Worm (Caenorhabditis elegans) whole organism, late embryonic: Measurements from ENCODE around the gene nhr-185.

ENCODE experiments used
- F13H6.1 ChIP-seq: sonication (generic microtip); optimal IDR thresholded peaks from 2 replicates; lab custom pipeline; 2016; ENCODE audit warnings: missing genetic modification characterization, missing compliant biosample characterization
- T23F11.4 ChIP-seq: fragments of 200-800 bp; sonication (Bioruptor generic); optimal IDR thresholded peaks from 2 replicates; lab custom pipeline; 2018; ENCODE audit warnings: mild to moderate bottlenecking, missing genetic modification characterization, missing compliant biosample characterization
- ahr-1 ChIP-seq: sonication (generic microtip); optimal IDR thresholded peaks from 2 replicates; lab custom pipeline; 2016; ENCODE audit warnings: missing genetic modification characterization, missing compliant biosample characterization
- ceh-18 ChIP-seq: sonication (generic microtip); optimal IDR thresholded peaks from 2 replicates; lab custom pipeline; 2016; ENCODE audit warnings: missing genetic modification characterization, missing compliant biosample characterization
- ceh-22 ChIP-seq: sonication (generic microtip); optimal IDR thresholded peaks from 2 replicates; lab custom pipeline; 2017; ENCODE audit warnings: missing biosample characterization, missing genetic modification characterization
- ceh-30 ChIP-seq: fragments of 150-350 bp; optimal IDR thresholded peaks from 2 replicates; lab custom pipeline; 2014; ENCODE audit warnings: missing biosample characterization, missing genetic modification characterization
- ceh-31 ChIP-seq: sonication (generic microtip); optimal IDR thresholded peaks from 2 replicates; lab custom pipeline; 2016; ENCODE audit warnings: missing genetic modification characterization, missing compliant biosample characterization
- ceh-6 ChIP-seq: fragments of 200-800 bp; sonication (Bioruptor generic); optimal IDR thresholded peaks from 2 replicates; lab custom pipeline; 2018; ENCODE audit warnings: mild to moderate bottlenecking, missing genetic modification characterization, missing compliant biosample characterization
- ceh-9 ChIP-seq: sonication (generic microtip); optimal IDR thresholded peaks from 2 replicates; lab custom pipeline; 2016; ENCODE audit warnings: mild to moderate bottlenecking, missing genetic modification characterization, inconsistent platforms, missing compliant biosample characterization
- che-1 ChIP-seq: sonication (generic microtip); optimal IDR thresholded peaks from 2 replicates; lab custom pipeline; 2016; ENCODE audit warnings: mild to moderate bottlenecking, missing genetic modification characterization, missing compliant biosample characterization
- dve-1 ChIP-seq: sonication (generic microtip); optimal IDR thresholded peaks from 2 replicates; lab custom pipeline; 2017; ENCODE audit warnings: antibody characterized with exemption, mild to moderate bottlenecking, missing genetic modification characterization, missing compliant biosample characterization
- elt-2 ChIP-seq: sonication (generic microtip); optimal IDR thresholded peaks from 2 replicates; lab custom pipeline; 2016; ENCODE audit warnings: missing genetic modification reagents, missing genetic modification characterization, missing compliant biosample characterization
- ets-4 ChIP-seq: sonication (generic microtip); optimal IDR thresholded peaks from 2 replicates; lab custom pipeline; 2016; ENCODE audit warnings: missing genetic modification characterization, missing compliant biosample characterization
- hlh-13 ChIP-seq: fragments of 200-800 bp; sonication (Bioruptor generic); optimal IDR thresholded peaks from 2 replicates; lab custom pipeline; 2018; ENCODE audit warnings: mild to moderate bottlenecking, missing genetic modification characterization, missing compliant biosample characterization
- hlh-30 ChIP-seq: sonication (generic microtip); optimal IDR thresholded peaks from 2 replicates; lab custom pipeline; 2017; ENCODE audit warnings: antibody characterized with exemption, missing genetic modification characterization, missing compliant biosample characterization; ENCODE audit not compliant: insufficient read depth
- mec-3 ChIP-seq: sonication (generic microtip); optimal IDR thresholded peaks from 2 replicates; lab custom pipeline; 2016; ENCODE audit warnings: borderline replicate concordance, missing genetic modification characterization, missing compliant biosample characterization
- nfya-1 ChIP-seq: sonication (generic microtip); optimal IDR thresholded peaks from 2 replicates; lab custom pipeline; 2017; ENCODE audit warnings: missing genetic modification characterization, mild to moderate bottlenecking, missing compliant biosample characterization, antibody characterized with exemption, moderate library complexity
- nhr-11 ChIP-seq: fragments of 150-350 bp; optimal IDR thresholded peaks from 2 replicates; lab custom pipeline; 2014; ENCODE audit warnings: missing biosample characterization, missing genetic modification characterization
- odd-2 ChIP-seq: sonication (generic microtip); optimal IDR thresholded peaks from 2 replicates; lab custom pipeline; 2017; ENCODE audit warnings: antibody characterized with exemption, mild to moderate bottlenecking, missing genetic modification characterization, missing compliant biosample characterization
- pag-3 ChIP-seq: sonication (generic microtip); optimal IDR thresholded peaks from 2 replicates; lab custom pipeline; 2016; ENCODE audit warnings: missing compliant biosample characterization, missing genetic modification characterization, borderline replicate concordance
- pax-1 ChIP-seq: fragments of 150-350 bp; optimal IDR thresholded peaks from 2 replicates; lab custom pipeline; 2014; ENCODE audit warnings: missing biosample characterization, missing genetic modification characterization
- pha-2 ChIP-seq: sonication (generic microtip); optimal IDR thresholded peaks from 2 replicates; lab custom pipeline; 2017; ENCODE audit warnings: mild to moderate bottlenecking, missing genetic modification characterization, missing compliant biosample characterization
- ref-2 ChIP-seq: sonication (generic microtip); optimal IDR thresholded peaks from 2 replicates; lab custom pipeline; 2016; ENCODE audit warnings: missing genetic modification characterization, missing compliant biosample characterization
- rnt-1 ChIP-seq: sonication (generic microtip); optimal IDR thresholded peaks from 2 replicates; lab custom pipeline; 2016; ENCODE audit warnings: missing genetic modification characterization, missing compliant biosample characterization
- sdc-2 ChIP-seq: sonication (generic microtip); optimal IDR thresholded peaks from 2 replicates; lab custom pipeline; 2016; ENCODE audit warnings: missing genotype, missing genetic modification characterization, missing compliant biosample characterization
- sox-2 ChIP-seq: fragments of 200-800 bp; sonication (Bioruptor generic); IDR thresholded peaks from 2 replicates; pipeline ENCODE4 v1.3.6; 2022; ENCODE audit warnings: missing genetic modification reagents, missing genetic modification characterization, missing compliant biosample characterization
- sox-4 ChIP-seq: sonication (generic microtip); optimal IDR thresholded peaks from 2 replicates; lab custom pipeline; 2017; ENCODE audit warnings: mild to moderate bottlenecking, missing genetic modification characterization, inconsistent platforms, missing compliant biosample characterization
- syd-9 ChIP-seq: sonication (generic microtip); optimal IDR thresholded peaks from 2 replicates; lab custom pipeline; 2016; ENCODE audit warnings: mild to moderate bottlenecking, missing genetic modification characterization, moderate library complexity, missing compliant biosample characterization
- tbx-2 ChIP-seq: sonication (generic microtip); optimal IDR thresholded peaks from 2 replicates; lab custom pipeline; 2016; ENCODE audit warnings: missing genetic modification characterization, missing compliant biosample characterization
- tbx-7 ChIP-seq: sonication (generic microtip); optimal IDR thresholded peaks from 2 replicates; lab custom pipeline; 2016; ENCODE audit warnings: missing genotype, missing genetic modification characterization, missing compliant biosample characterization
- ttx-3 ChIP-seq: sonication (generic microtip); optimal IDR thresholded peaks from 2 replicates; lab custom pipeline; 2016; ENCODE audit warnings: missing genetic modification reagents, missing genetic modification characterization, missing compliant biosample characterization
- unc-3 ChIP-seq, 2 experiments: fragments of 200-800 bp in 1 of 2; sonication (Bioruptor generic) in 1 of 2; sonication (generic microtip) in 1 of 2; conservative IDR thresholded peaks in 1 of 2; optimal IDR thresholded peaks in 1 of 2; 2 replicates each; pipeline versions ENCODE4 v1.3.6 to Lab custom; 2016 to 2022; ENCODE audit warnings: missing compliant biosample characterization in 2 of 2, missing genetic modification characterization in 2 of 2, missing genetic modification reagents in 1 of 2
- unc-42 ChIP-seq: sonication (generic microtip); optimal IDR thresholded peaks from 2 replicates; lab custom pipeline; 2016; ENCODE audit warnings: missing genotype, missing genetic modification characterization, missing compliant biosample characterization
- unc-55 ChIP-seq: sonication (generic microtip); optimal IDR thresholded peaks from 2 replicates; lab custom pipeline; 2017; ENCODE audit warnings: missing biosample characterization, missing genetic modification reagents, missing genetic modification characterization
- zip-5 ChIP-seq: sonication (generic microtip); optimal IDR thresholded peaks from 2 replicates; lab custom pipeline; 2016; ENCODE audit warnings: missing genetic modification characterization, missing compliant biosample characterization
- ztf-16 ChIP-seq: sonication (generic microtip); optimal IDR thresholded peaks from 2 replicates; lab custom pipeline; 2017; ENCODE audit warnings: missing genetic modification characterization, missing compliant biosample characterization

nhr-185 gene

DNA sequence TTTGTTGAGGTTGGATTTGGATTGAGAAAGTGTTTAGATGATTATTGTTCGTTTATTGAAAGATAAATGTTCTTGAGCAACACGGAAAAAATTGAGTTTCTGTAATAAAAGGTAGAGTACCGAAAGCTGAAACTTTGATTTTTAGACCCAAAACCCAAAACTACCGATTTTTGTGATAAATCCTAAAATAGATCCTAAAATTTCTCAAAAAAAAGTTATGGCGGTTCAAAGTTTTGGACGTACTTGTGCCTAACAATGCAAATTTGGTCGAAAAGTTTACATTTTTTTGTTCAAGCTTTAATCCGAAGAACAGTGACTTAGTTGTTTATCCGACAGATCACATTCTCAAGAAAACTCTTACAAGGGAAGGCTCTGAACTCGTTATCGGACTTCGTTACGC is at the start of gene nhr-185:
TSS of gene nhr-185 (minus strand) at position 101 of the 400 bp plus-strand sequence.
- TF ChIP-seq tbx-7 (tag; lab: Kevin White, UChicago) (no peak), pha-2 (no peak), sox-2 (GFP tag; lab: Robert Waterston, UW) (no peak), ref-2 (tag; lab: Kevin White, UChicago) (no peak), ceh-22 (no peak), hlh-30 (tag; lab: Kevin White, UChicago) (no peak), zip-5 (no peak), pag-3 (no peak), unc-3 (GFP tag; conservative IDR thresholded peaks at IDR 0.05; lab: Robert Waterston, UW) (no peak), unc-3 (tag; optimal IDR thresholded peaks at IDR 0.05; lab: Kevin White, UChicago) (no peak), sox-4 (tag; lab: Kevin White, UChicago) (no peak), unc-55 (GFP tag; lab: Kevin White, UChicago) (no peak), nhr-11 (no peak), elt-2 (tag; lab: Kevin White, UChicago) (no peak), unc-42 (tag; lab: Kevin White, UChicago) (no peak), ceh-9 (tag; lab: Kevin White, UChicago) (no peak), ahr-1 (tag; lab: Kevin White, UChicago) (no peak), mec-3 (tag; lab: Kevin White, UChicago) (no peak), nfya-1 (tag; lab: Kevin White, UChicago) (no peak), dve-1 (tag; lab: Kevin White, UChicago) (no peak)

ce11 chrV:3896018-3896417 is 48.9 kb upstream of the nhr-185 start:
- TF ChIP-seq zip-5: no peak
- TF ChIP-seq odd-2 (tag; lab: Kevin White, UChicago): no peak
- no peak for TF ChIP-seq ahr-1 (tag; lab: Kevin White, UChicago)
- TF ChIP-seq rnt-1 (tag; lab: Kevin White, UChicago): no peak
- TF ChIP-seq ceh-30 (tag; lab: Kevin White, UChicago): no peak

ce11 chrV:3894661-3895060 is 47.5 kb upstream of the nhr-185 start, which contains the start of gene sre-9:
TSS of gene sre-9 (plus strand) at chrV:3894961.
- TF ChIP-seq ceh-6 (no peak), ttx-3 (no peak)

DNA sequence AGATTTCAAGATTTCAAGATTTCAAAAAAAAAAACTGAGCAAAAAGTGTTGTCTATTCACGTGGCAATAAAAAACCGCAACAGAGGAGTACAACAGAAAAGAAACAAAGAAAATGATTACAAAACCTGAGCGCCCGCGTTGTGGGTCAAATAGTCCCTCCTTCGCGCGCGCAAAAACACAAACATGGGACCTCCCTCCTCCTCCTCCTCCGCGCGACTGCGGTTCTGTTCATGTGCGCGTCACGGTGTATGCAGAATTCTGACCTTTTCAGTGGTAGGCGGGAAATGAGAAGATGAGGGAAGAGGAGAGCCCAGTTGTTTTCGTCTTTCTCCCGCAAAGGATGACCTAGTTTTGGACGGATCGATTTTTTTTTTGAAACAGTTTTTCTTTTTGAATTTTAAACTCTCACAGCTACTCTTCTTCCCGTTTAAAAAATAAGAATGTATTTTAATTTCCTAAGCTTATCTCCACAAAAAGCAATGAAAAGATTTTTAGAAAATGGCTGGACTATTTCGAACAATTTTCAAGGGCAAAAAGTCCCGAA is 45.3 kb upstream of the nhr-185 start, which contains the start of gene C17E7.4:
TSS of gene C17E7.4 (plus strand) at position 494 of the 544 bp plus-strand sequence.
- no peak for TF ChIP-seq ceh-31 (tag; lab: Kevin White, UChicago)
- no peak for TF ChIP-seq che-1 (tag; lab: Kevin White, UChicago)
- no peak for TF ChIP-seq hlh-13 (GFP tag; lab: Kevin White, UChicago)
- no peak for TF ChIP-seq dve-1 (tag; lab: Kevin White, UChicago)
- no peak for TF ChIP-seq ztf-16
- TF ChIP-seq sox-4 (tag; lab: Kevin White, UChicago): no peak
- TF ChIP-seq tbx-7 (tag; lab: Kevin White, UChicago): no peak
- TF ChIP-seq ceh-18 (tag; lab: Kevin White, UChicago): no peak
- no peak for TF ChIP-seq pax-1
- TF ChIP-seq tbx-2 (tag; lab: Kevin White, UChicago): no peak
- no peak for TF ChIP-seq syd-9 (tag; lab: Kevin White, UChicago)
- no peak for TF ChIP-seq F13H6.1 (tag; lab: Kevin White, UChicago)
- TF ChIP-seq ets-4 (tag; lab: Kevin White, UChicago): no peak
- no peak for TF ChIP-seq T23F11.4 (GFP tag; lab: Kevin White, UChicago)
- TF ChIP-seq sdc-2 (tag; lab: Kevin White, UChicago): no peak
- no peak for TF ChIP-seq sox-2 (GFP tag; lab: Robert Waterston, UW)
